ENCODE assay signal across 3 worm cellular contexts in genomic region chrII:10060508-10060907, ce11.
A peak's percentile ranks its signal among the peaks of the same experiment; 100 is the strongest.
TF ChIP-seq lines count a peak whose summit lies in the region.

stg-1 (minus strand) TSS chrII:10060660.

TF ChIP-seq in whole organism, L1 larva, 84 proteins besides CTCF, POLR2A, EP300 and RAD21:
- TF ChIP-seq ets-5 (GFP tag; IDR thresholded peaks at IDR 0.05; lab: Robert Waterston, UW) (no peak), hlh-4 (tag; optimal IDR thresholded peaks at IDR 0.05; lab: Kevin White, UChicago) (no peak), lin-14 (GFP tag; optimal IDR thresholded peaks at IDR 0.05; lab: Kevin White, UChicago) (peak; percentile 19), ces-1 (GFP tag; optimal IDR thresholded peaks at IDR 0.05; lab: Kevin White, UChicago) (peak; percentile 13), nhr-76 (tag; optimal IDR thresholded peaks at IDR 0.05; lab: Kevin White, UChicago) (no peak)

TF ChIP-seq in whole organism, late embryonic, 69 proteins besides CTCF, POLR2A, EP300 and RAD21:
- no peak for TF ChIP-seq sdc-2 (tag; optimal IDR thresholded peaks at IDR 0.05; lab: Kevin White, UChicago)
- peak; percentile 85 for TF ChIP-seq unc-42 (tag; optimal IDR thresholded peaks at IDR 0.05; lab: Kevin White, UChicago)
- TF ChIP-seq gmeb-2 (tag; optimal IDR thresholded peaks at IDR 0.05; lab: Kevin White, UChicago), result no peak
- no peak for TF ChIP-seq nhr-232 (tag; optimal IDR thresholded peaks at IDR 0.05; lab: Kevin White, UChicago)
- no peak for TF ChIP-seq pros-1 (tag; optimal IDR thresholded peaks at IDR 0.05; lab: Kevin White, UChicago)
- no peak for TF ChIP-seq nhr-11 (tag; optimal IDR thresholded peaks at IDR 0.05; lab: Kevin White, UChicago)
- no peak for TF ChIP-seq unc-86 (tag; optimal IDR thresholded peaks at IDR 0.05; lab: Kevin White, UChicago)
- no peak for TF ChIP-seq npax-4 (tag; optimal IDR thresholded peaks at IDR 0.05; lab: Kevin White, UChicago)

TF ChIP-seq in whole organism, mixed stage, embryonic, 35 proteins besides CTCF, POLR2A, EP300 and RAD21:
- TF ChIP-seq mls-2 (tag; optimal IDR thresholded peaks at IDR 0.05; lab: Kevin White, UChicago) (no peak), ceh-83 (GFP tag; optimal IDR thresholded peaks at IDR 0.05; lab: Kevin White, UChicago) (no peak), ces-1 (GFP tag; optimal IDR thresholded peaks at IDR 0.05; lab: Kevin White, UChicago) (peak; percentile 66)
